Fruit fly (Drosophila melanogaster) whole organism, embryonic: ENCODE results near the gene Apt1.
A peak's percentile ranks its signal among the peaks of the same experiment; 100 is the strongest.

Source experiments
- ATbp ChIP-seq: fragments of 200-800 bp; sonication (Bioruptor generic); optimal IDR thresholded peaks from 2 replicates; lab custom pipeline; 2017; ENCODE audit warnings: missing biosample characterization, mild to moderate bottlenecking, missing genetic modification characterization, missing genetic modification reagents
- BtbVII ChIP-seq: fragments of 200-800 bp; sonication (Bioruptor generic); optimal IDR thresholded peaks from 3 replicates; lab custom pipeline; 2017; ENCODE audit warnings: missing biosample characterization, mild to moderate bottlenecking, missing genetic modification characterization
- CG10543 ChIP-seq: fragments of 200-800 bp; sonication (Bioruptor generic); optimal IDR thresholded peaks from 3 replicates; lab custom pipeline; 2017; ENCODE audit warnings: missing biosample characterization, mild to moderate bottlenecking, missing genetic modification characterization, moderate library complexity
- CG11247 ChIP-seq: fragments of 200-800 bp; sonication (Bioruptor generic); IDR thresholded peaks from 2 replicates; pipeline ENCODE4 v1.3.6; 2022; ENCODE audit warnings: missing biosample characterization, missing genetic modification characterization
- CG11560 ChIP-seq: fragments of 200-800 bp; sonication (Bioruptor generic); IDR thresholded peaks from 3 replicates; pipeline ENCODE4 v1.3.6; 2022; ENCODE audit warnings: missing biosample characterization, missing genetic modification characterization
- CG11695 ChIP-seq: fragments of 200-800 bp; sonication (Bioruptor generic); IDR thresholded peaks from 3 replicates; pipeline ENCODE4 v1.3.6; 2022; ENCODE audit warnings: missing biosample characterization, missing genetic modification characterization
- CG12391 ChIP-seq: fragments of 200-800 bp; sonication (Bioruptor generic); optimal IDR thresholded peaks from 3 replicates; lab custom pipeline; 2018; ENCODE audit warnings: missing biosample characterization, mild to moderate bottlenecking, missing genetic modification characterization, moderate library complexity
- CG13296 ChIP-seq: fragments of 200-800 bp; sonication (Bioruptor generic); optimal IDR thresholded peaks from 3 replicates; lab custom pipeline; 2018; ENCODE audit warnings: missing biosample characterization, mild to moderate bottlenecking, missing genetic modification characterization
- CG14710 ChIP-seq: fragments of 200-800 bp; sonication (Bioruptor generic); optimal IDR thresholded peaks from 3 replicates; lab custom pipeline; 2019; ENCODE audit warnings: missing biosample characterization, mild to moderate bottlenecking, missing genetic modification characterization, moderate library complexity
- CG1529 ChIP-seq: fragments of 200-800 bp; sonication (Bioruptor generic); optimal IDR thresholded peaks from 3 replicates; lab custom pipeline; 2018; ENCODE audit warnings: missing biosample characterization, missing genetic modification characterization
- CG15479 ChIP-seq: fragments of 200-800 bp; sonication (Bioruptor generic); optimal IDR thresholded peaks from 3 replicates; lab custom pipeline; 2019; ENCODE audit warnings: missing biosample characterization, mild to moderate bottlenecking, missing genetic modification characterization, moderate library complexity
- CG17361 ChIP-seq: fragments of 200-800 bp; sonication (Bioruptor generic); IDR thresholded peaks from 3 replicates; pipeline ENCODE4 v1.3.6; 2022; ENCODE audit warnings: missing biosample characterization, missing genetic modification characterization
- CG1832 ChIP-seq: fragments of 200-800 bp; sonication (Bioruptor generic); optimal IDR thresholded peaks from 2 replicates; lab custom pipeline; 2017; ENCODE audit warnings: missing biosample characterization, mild to moderate bottlenecking, missing genetic modification characterization, inconsistent platforms
- CG18599 ChIP-seq: fragments of 200-800 bp; sonication (Bioruptor generic); optimal IDR thresholded peaks from 3 replicates; lab custom pipeline; 2017; ENCODE audit warnings: missing biosample characterization, missing genetic modification characterization, mild to moderate bottlenecking, moderate library complexity, missing genetic modification reagents
- CG31365 ChIP-seq: fragments of 200-800 bp; sonication (Bioruptor generic); optimal IDR thresholded peaks from 2 replicates; lab custom pipeline; 2018; ENCODE audit warnings: missing biosample characterization, mild to moderate bottlenecking, missing genetic modification characterization
- CG3163 ChIP-seq: fragments of 200-800 bp; sonication (Bioruptor generic); optimal IDR thresholded peaks from 3 replicates; lab custom pipeline; 2016; ENCODE audit warnings: missing biosample characterization, missing genetic modification characterization
- CG33557 ChIP-seq: fragments of 200-800 bp; sonication (Bioruptor generic); optimal IDR thresholded peaks from 2 replicates; lab custom pipeline; 2019; ENCODE audit warnings: missing biosample characterization, mild to moderate bottlenecking, missing genetic modification characterization, moderate library complexity
- CG5180 ChIP-seq: fragments of 200-800 bp; sonication (Bioruptor generic); optimal IDR thresholded peaks from 3 replicates; lab custom pipeline; 2017; ENCODE audit warnings: missing biosample characterization, missing genetic modification characterization, mild to moderate bottlenecking, moderate library complexity, missing genetic modification reagents
- CG7786 ChIP-seq: fragments of 200-800 bp; sonication (Bioruptor generic); optimal IDR thresholded peaks from 2 replicates; lab custom pipeline; 2016; ENCODE audit warnings: missing biosample characterization, missing genetic modification characterization
- CTCF ChIP-seq: fragments of 200-800 bp; sonication (Bioruptor generic); optimal IDR thresholded peaks from 2 replicates; lab custom pipeline; 2017; ENCODE audit warnings: missing biosample characterization, mild to moderate bottlenecking, missing genetic modification characterization, moderate library complexity
- Drgx ChIP-seq: fragments of 200-800 bp; sonication (Bioruptor generic); IDR thresholded peaks from 2 replicates; pipeline ENCODE4 v1.3.6; 2022; ENCODE audit warnings: missing biosample characterization, missing genetic modification characterization
- ERR ChIP-seq: fragments of 200-800 bp; sonication (Bioruptor generic); optimal IDR thresholded peaks from 2 replicates; lab custom pipeline; 2016; ENCODE audit warnings: missing biosample characterization, missing genetic modification characterization
- Fer1 ChIP-seq: fragments of 200-800 bp; sonication (Bioruptor generic); optimal IDR thresholded peaks from 2 replicates; lab custom pipeline; 2017; ENCODE audit warnings: missing biosample characterization, mild to moderate bottlenecking, missing genetic modification characterization
- Gsc ChIP-seq: fragments of 200-800 bp; sonication (Bioruptor generic); IDR thresholded peaks from 2 replicates; pipeline ENCODE4 v1.3.6; 2022; ENCODE audit warnings: missing biosample characterization, missing genetic modification characterization
- Jarid2 ChIP-seq: fragments of 200-800 bp; sonication (Bioruptor generic); optimal IDR thresholded peaks from 3 replicates; lab custom pipeline; 2017; ENCODE audit warnings: mild to moderate bottlenecking, missing biosample characterization, missing genetic modification reagents, missing genetic modification characterization
- MTF-1 ChIP-seq: fragments of 200-800 bp; sonication (Bioruptor generic); optimal IDR thresholded peaks from 2 replicates; lab custom pipeline; 2018; ENCODE audit warnings: missing biosample characterization, mild to moderate bottlenecking, missing genetic modification characterization, borderline replicate concordance
- Mes4 ChIP-seq: fragments of 200-800 bp; sonication (Bioruptor generic); optimal IDR thresholded peaks from 2 replicates; lab custom pipeline; 2016; ENCODE audit warnings: missing biosample characterization, missing genetic modification characterization
- NK7.1 ChIP-seq: fragments of 200-800 bp; sonication (Bioruptor generic); optimal IDR thresholded peaks from 3 replicates; lab custom pipeline; 2016; ENCODE audit warnings: missing biosample characterization, missing genetic modification characterization
- Ravus ChIP-seq: fragments of 200-800 bp; sonication (Bioruptor generic); IDR thresholded peaks from 2 replicates; pipeline ENCODE4 v1.3.6; 2022; ENCODE audit warnings: missing biosample characterization, missing genetic modification characterization
- Spps ChIP-seq: fragments of 200-800 bp; sonication (Bioruptor generic); optimal IDR thresholded peaks from 2 replicates; lab custom pipeline; 2018; ENCODE audit warnings: missing biosample characterization, mild to moderate bottlenecking, missing genetic modification characterization
- ab ChIP-seq: fragments of 200-800 bp; sonication (Bioruptor generic); optimal IDR thresholded peaks from 2 replicates; lab custom pipeline; 2016; ENCODE audit warnings: missing biosample characterization, missing genetic modification characterization
- caup ChIP-seq: fragments of 200-800 bp; sonication (Bioruptor generic); optimal IDR thresholded peaks from 3 replicates; lab custom pipeline; 2017; ENCODE audit warnings: missing biosample characterization, mild to moderate bottlenecking, missing genetic modification characterization, moderate library complexity; ENCODE audit not compliant: severe bottlenecking
- da ChIP-seq: fragments of 200-800 bp; sonication (Bioruptor generic); optimal IDR thresholded peaks from 2 replicates; lab custom pipeline; 2016; ENCODE audit warnings: missing biosample characterization, missing genetic modification characterization
- ewg ChIP-seq: fragments of 200-800 bp; sonication (Bioruptor generic); optimal IDR thresholded peaks from 3 replicates; lab custom pipeline; 2017; ENCODE audit warnings: mild to moderate bottlenecking, missing biosample characterization, missing genetic modification reagents, missing genetic modification characterization
- fd102C ChIP-seq: fragments of 200-800 bp; sonication (Bioruptor generic); optimal IDR thresholded peaks from 2 replicates; lab custom pipeline; 2018; ENCODE audit warnings: missing biosample characterization, mild to moderate bottlenecking, missing genetic modification characterization, moderate library complexity
- ind ChIP-seq: fragments of 200-800 bp; sonication (Bioruptor generic); optimal IDR thresholded peaks from 3 replicates; lab custom pipeline; 2016; ENCODE audit warnings: missing biosample characterization, missing genetic modification characterization
- lab ChIP-seq: fragments of 200-800 bp; sonication (Bioruptor generic); optimal IDR thresholded peaks from 3 replicates; lab custom pipeline; 2017; ENCODE audit warnings: missing biosample characterization, missing genetic modification characterization, mild to moderate bottlenecking, moderate library complexity, missing genetic modification reagents
- lola ChIP-seq, 3 experiments: fragments of >200 bp in 2 of 3; fragments of 200-800 bp in 1 of 3; sonication (Bioruptor generic) in 1 of 3; optimal IDR thresholded peaks; 2 replicates each; lab custom pipeline; 2017 to 2019; ENCODE audit warnings: missing biosample characterization in 3 of 3, missing genetic modification characterization in 3 of 3, mild to moderate bottlenecking in 1 of 3, moderate library complexity in 1 of 3
- lov ChIP-seq, 2 experiments: fragments of 200-800 bp in 1 of 2; fragments of >200 bp in 1 of 2; sonication (Bioruptor generic) in 1 of 2; IDR thresholded peaks in 1 of 2; optimal IDR thresholded peaks in 1 of 2; 2 replicates in 1 of 2; 3 replicates in 1 of 2; pipeline versions ENCODE4 v1.3.6 to Lab custom; 2017 to 2022; ENCODE audit warnings: missing biosample characterization in 1 of 2, missing genetic modification characterization in 1 of 2
- rib ChIP-seq: fragments of 200-800 bp; sonication (Bioruptor generic); IDR thresholded peaks from 2 replicates; pipeline ENCODE4 v1.3.6; 2022; ENCODE audit warnings: missing biosample characterization, missing genetic modification characterization
- sens ChIP-seq: fragments of 200-800 bp; sonication (Bioruptor generic); peaks from one replicate; lab custom pipeline; 2016; ENCODE audit warnings: missing biosample characterization, missing genetic modification characterization
- sisA ChIP-seq: fragments of 200-800 bp; sonication (Bioruptor generic); IDR thresholded peaks from 2 replicates; pipeline ENCODE4 v1.3.6; 2022; ENCODE audit warnings: missing biosample characterization, missing genetic modification characterization
- sob ChIP-seq: fragments of 200-800 bp; sonication (Bioruptor generic); IDR thresholded peaks from 2 replicates; pipeline ENCODE4 v1.3.6; 2022; ENCODE audit warnings: missing biosample characterization, missing genetic modification characterization

Apt1 gene

dm6 chr3L:11609835-11610234 lies 18.0 kb upstream of the Apt1 start, which contains the start of gene CG42832:
Gene CG42832, plus strand, starts transcription at chr3L:11610135.
- TF ChIP-seq CG5180 (GFP tag; lab: Kevin White, UChicago) (no peak), ewg (GFP tag; lab: Kevin White, UChicago) (no peak), CG11560 (tag; lab: Robert Waterston, UW) (no peak), CG11695 (0 out of 3 replicates have a peak, but pooled peaks have one; percentile 25), lab (peak; percentile 52), CG12391 (tag; lab: Kevin White, UChicago) (no peak), da (GFP tag; lab: Kevin White, UChicago) (no peak), MTF-1 (GFP tag; lab: Kevin White, UChicago) (no peak), ind (no peak), rib (GFP tag; lab: Robert Waterston, UW) (no peak), CG18599 (peak; percentile 43), CG13296 (GFP tag; lab: Kevin White, UChicago) (peak; percentile 6), sob (GFP tag; lab: Robert Waterston, UW) (0 out of 2 replicates have a peak, but pooled peaks have one; percentile 35), CG15479 (no peak), Spps (tag; lab: Kevin White, UChicago) (no peak), lov (optimal IDR thresholded peaks at IDR 0.05; lab: Kevin White, UChicago) (no peak), lov (GFP tag; IDR thresholded peaks at IDR 0.05; lab: Robert Waterston, UW) (no peak), caup (GFP tag; lab: Kevin White, UChicago) (peak; percentile 42), CG14710 (tag; lab: Kevin White, UChicago) (no peak), CG1832 (GFP tag; lab: Kevin White, UChicago) (no peak), Fer1 (GFP tag; lab: Kevin White, UChicago) (peak; percentile 21), sisA (no peak), CG7786 (no peak), CTCF (GFP tag; lab: Kevin White, UChicago) (no peak), Drgx (GFP tag; lab: Robert Waterston, UW) (no peak), CG17361 (GFP tag; lab: Robert Waterston, UW) (no peak), Mes4 (GFP tag; lab: Kevin White, UChicago) (no peak), Ravus (no peak)

dm6 chr3L:11620001-11620400 lies 7.8 kb upstream of the Apt1 start, which contains the start of gene Muc68Ca:
Gene Muc68Ca, minus strand, starts transcription at chr3L:11620101.
- no peak for TF ChIP-seq sens (GFP tag; lab: Kevin White, UChicago)
- TF ChIP-seq NK7.1 = no peak
- TF ChIP-seq Jarid2 (GFP tag; lab: Kevin White, UChicago) = no peak
- TF ChIP-seq CG11247 (GFP tag; lab: Robert Waterston, UW) = no peak
- no peak for TF ChIP-seq CG33557 (GFP tag; lab: Kevin White, UChicago)
- no peak for TF ChIP-seq MTF-1 (GFP tag; lab: Kevin White, UChicago)
- no peak for TF ChIP-seq CG1529 (GFP tag; lab: Kevin White, UChicago)
- no peak for TF ChIP-seq ab (GFP tag; lab: Kevin White, UChicago)
- no peak for TF ChIP-seq CG31365
- no peak for TF ChIP-seq ERR (GFP tag; lab: Kevin White, UChicago)
- no peak for TF ChIP-seq lola (GFP tag; optimal IDR thresholded peaks at IDR 0.05; lab: Kevin White, UChicago)
- TF ChIP-seq BtbVII (GFP tag; lab: Kevin White, UChicago) = no peak
- no peak for TF ChIP-seq CG3163 (GFP tag; lab: Kevin White, UChicago)
- TF ChIP-seq fd102C (GFP tag; lab: Kevin White, UChicago) = no peak
- TF ChIP-seq ATbp (GFP tag; lab: Kevin White, UChicago) = no peak
- TF ChIP-seq Gsc (GFP tag; lab: Robert Waterston, UW) = no peak
- TF ChIP-seq CG10543 = no peak
